Worm (Caenorhabditis elegans) whole organism, mixed stage, embryonic: Measurements from ENCODE around the gene str-175.

Experiments
- M03D4.4 ChIP-seq: sonication (generic microtip); optimal IDR thresholded peaks from 2 replicates; lab custom pipeline; 2017; ENCODE audit warnings: mild to moderate bottlenecking, missing genetic modification characterization, missing compliant biosample characterization
- blmp-1 ChIP-seq: fragments of 150-350 bp; optimal IDR thresholded peaks from 2 replicates; lab custom pipeline; 2014; ENCODE audit warnings: missing biosample characterization, missing genetic modification characterization
- ceh-43 ChIP-seq: fragments of 200-800 bp; sonication (Bioruptor generic); optimal IDR thresholded peaks from 2 replicates; lab custom pipeline; 2018; ENCODE audit warnings: mild to moderate bottlenecking, missing genetic modification characterization, moderate library complexity, missing compliant biosample characterization
- ces-1 ChIP-seq: fragments of 150-350 bp; optimal IDR thresholded peaks from 2 replicates; lab custom pipeline; 2014; ENCODE audit warnings: missing biosample characterization, missing genetic modification reagents, missing genetic modification characterization
- lin-32 ChIP-seq: fragments of 200-800 bp; sonication (Bioruptor generic); optimal IDR thresholded peaks from 2 replicates; lab custom pipeline; 2018; ENCODE audit warnings: mild to moderate bottlenecking, missing genetic modification characterization, missing compliant biosample characterization
- lsy-2 ChIP-seq: fragments of 150-350 bp; optimal IDR thresholded peaks from 2 replicates; lab custom pipeline; 2014; ENCODE audit warnings: missing biosample characterization, missing genetic modification characterization
- nhr-12 ChIP-seq: fragments of 150-350 bp; optimal IDR thresholded peaks from 2 replicates; lab custom pipeline; 2014; ENCODE audit warnings: missing biosample characterization, missing genetic modification characterization
- pha-4 ChIP-seq: fragments of 150-350 bp; optimal IDR thresholded peaks from 2 replicates; lab custom pipeline; 2018; ENCODE audit warnings: missing biosample characterization, missing genetic modification reagents, missing genetic modification characterization
- sem-2 ChIP-seq: fragments of 200-800 bp; sonication (Bioruptor generic); optimal IDR thresholded peaks from 2 replicates; lab custom pipeline; 2018; ENCODE audit warnings: mild to moderate bottlenecking, missing genetic modification characterization, missing compliant biosample characterization
- snpc-4 ChIP-seq: fragments of 150-350 bp; optimal IDR thresholded peaks from 2 replicates; lab custom pipeline; 2014; ENCODE audit warnings: missing biosample characterization, missing genetic modification characterization
- unc-120 ChIP-seq: sonication (generic microtip); optimal IDR thresholded peaks from 2 replicates; lab custom pipeline; 2017; ENCODE audit warnings: missing genetic modification characterization, missing compliant biosample characterization; ENCODE audit not compliant: poor library complexity, severe bottlenecking
- unc-62 ChIP-seq: fragments of 150-350 bp; optimal IDR thresholded peaks from 2 replicates; lab custom pipeline; 2014; ENCODE audit warnings: missing biosample characterization, missing genetic modification reagents, missing genetic modification characterization

DNA sequence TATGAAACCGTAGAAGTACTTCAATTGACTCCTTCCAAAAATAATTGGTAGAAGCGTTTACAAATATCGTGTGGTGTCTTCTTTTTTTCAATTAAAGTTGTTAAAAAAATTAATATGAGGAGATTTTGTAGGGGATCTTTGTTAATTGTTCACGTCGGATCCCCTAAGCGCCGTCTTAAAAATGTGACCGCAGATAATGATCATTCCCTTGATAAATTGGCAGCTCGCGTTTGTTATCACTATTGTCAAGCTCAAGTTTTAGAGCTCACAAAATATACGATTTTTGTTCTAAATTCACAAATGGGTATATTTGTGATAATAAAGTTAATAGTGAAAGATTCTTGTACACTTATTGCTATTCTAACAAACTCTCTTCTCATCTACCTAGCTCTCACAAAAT lies 38.6 kb upstream of the str-175 start, which contains the start of gene str-159:
- TF ChIP-seq nhr-12 (tag; lab: Kevin White, UChicago) = no peak
- TF ChIP-seq ces-1 (GFP tag; lab: Kevin White, UChicago) = no peak
- TF ChIP-seq unc-62 (GFP tag; lab: Kevin White, UChicago) = no peak
- no peak for TF ChIP-seq sem-2 (GFP tag; lab: Kevin White, UChicago)
- no peak for TF ChIP-seq lin-32 (GFP tag; lab: Kevin White, UChicago)
- TF ChIP-seq lsy-2 (tag; lab: Kevin White, UChicago) = no peak
- no peak for TF ChIP-seq blmp-1 (tag; lab: Kevin White, UChicago)
- TF ChIP-seq snpc-4 (tag; lab: Kevin White, UChicago) = no peak
- TF ChIP-seq M03D4.4 (tag; lab: Kevin White, UChicago) = no peak
- no peak for TF ChIP-seq pha-4 (tag; lab: Kevin White, UChicago)
- TF ChIP-seq unc-120 (tag; lab: Kevin White, UChicago) = no peak
- TF ChIP-seq ceh-43 = no peak
